Worm (Caenorhabditis elegans) whole organism, L4/young adult: ENCODE measurements around the gene fbxa-157.
A peak's percentile ranks its signal among the peaks of the same experiment; 100 is the strongest.
"Not testable (repeated sequence)": the region's sequence is repeated elsewhere in the genome, so short reads cannot be mapped to it uniquely, and the experiment has no call there.

Source experiments
- W03F9.2 ChIP-seq: fragments of 150-350 bp; optimal IDR thresholded peaks from 2 replicates; lab custom pipeline; 2014; ENCODE audit warnings: missing biosample characterization, missing genetic modification characterization
- dao-5 ChIP-seq: sonication (generic microtip); optimal IDR thresholded peaks from 2 replicates; lab custom pipeline; 2016; ENCODE audit warnings: missing genotype, missing genetic modification characterization, moderate library complexity, missing compliant biosample characterization
- him-1 ChIP-seq: sonication (generic microtip); optimal IDR thresholded peaks from 2 replicates; lab custom pipeline; 2016; ENCODE audit warnings: missing genotype, missing genetic modification reagents, missing genetic modification characterization, missing compliant biosample characterization

Gene fbxa-157

ce11 chrV:17899503-17899902, at the start of gene fbxa-157:
fbxa-157 (plus strand) TSS chrV:17899803.
- TF ChIP-seq W03F9.2 (tag; lab: Kevin White, UChicago) (no peak), him-1 (tag; lab: Kevin White, UChicago) (no peak), dao-5 (tag; lab: Kevin White, UChicago) (no peak)

DNA sequence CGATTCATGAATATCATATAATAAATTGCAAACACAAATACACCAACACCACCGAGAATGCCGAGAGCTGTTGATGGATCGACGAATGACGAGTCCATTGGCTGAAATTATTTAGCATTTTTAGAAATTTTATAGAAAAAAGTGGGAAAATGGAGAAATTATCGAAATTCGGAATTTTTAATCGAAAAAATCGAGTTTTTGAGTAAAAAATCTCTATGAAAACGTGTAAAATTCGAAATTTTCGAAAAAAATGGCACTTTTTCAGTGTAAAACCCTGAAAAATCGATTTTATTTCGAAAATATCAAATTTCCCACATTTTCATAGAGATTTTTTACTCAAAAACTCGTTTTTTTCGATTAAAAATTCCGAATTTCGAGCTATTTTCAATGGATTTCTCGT, 43.7 kb upstream of the fbxa-157 start, which contains the start of gene tcc-1:
tcc-1 (minus strand) TSS at position 101 of the 400 bp plus-strand sequence.
- no peak for TF ChIP-seq him-1 (tag; lab: Kevin White, UChicago)
- TF ChIP-seq W03F9.2 (tag; lab: Kevin White, UChicago) = no peak
- TF ChIP-seq dao-5 (tag; lab: Kevin White, UChicago) = no peak

- TF ChIP-seq him-1 (tag; lab: Kevin White, UChicago) (peak; percentile 71), dao-5 (tag; lab: Kevin White, UChicago) (no peak)
These were observed 41.7 kb upstream of the fbxa-157 start for ce11 chrV:17857901-17858300.

DNA sequence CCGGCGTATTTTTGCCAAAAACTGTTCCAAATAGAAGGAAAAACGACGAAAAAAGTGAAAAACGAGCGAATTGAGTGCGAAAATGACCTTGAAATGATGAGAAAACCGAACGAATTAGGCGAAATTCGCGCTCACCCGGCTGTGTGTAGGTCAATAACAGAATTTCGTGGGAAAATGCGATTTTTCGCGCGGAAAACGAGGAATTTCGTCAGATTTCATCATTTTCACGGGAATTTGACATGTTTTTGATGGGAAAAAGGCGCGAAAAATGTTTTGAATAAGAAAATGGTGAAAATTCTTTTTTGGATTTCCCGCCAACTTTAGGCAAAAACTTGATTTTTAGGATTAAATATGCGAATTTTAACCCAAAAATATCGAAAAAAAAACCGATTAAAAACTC, 40.5 kb upstream of the fbxa-157 start:
- TF ChIP-seq W03F9.2 (tag; lab: Kevin White, UChicago) (no peak), dao-5 (tag; lab: Kevin White, UChicago) (no peak), him-1 (tag; lab: Kevin White, UChicago) (no peak)

DNA sequence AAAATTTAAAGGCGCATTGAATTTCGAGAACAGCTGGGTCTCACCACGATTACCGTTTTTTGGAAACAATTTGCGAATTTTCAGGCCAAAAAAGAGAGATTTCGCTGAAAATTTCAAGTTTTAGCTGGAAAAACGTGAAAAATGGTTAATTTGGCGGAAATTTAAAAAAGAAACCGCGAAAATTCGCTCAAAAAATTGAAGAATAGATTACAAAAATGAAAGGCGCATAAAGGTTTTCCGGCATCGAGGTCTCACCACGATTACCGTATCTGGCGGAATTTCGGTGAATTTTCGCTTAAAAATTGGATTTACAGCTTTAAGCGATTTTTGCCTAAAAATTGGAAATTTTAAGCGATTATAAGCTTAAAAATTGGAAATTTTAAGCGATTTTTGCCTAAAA, 40.1 kb upstream of the fbxa-157 start:
- TF ChIP-seq W03F9.2 (tag; lab: Kevin White, UChicago) (no peak), dao-5 (tag; lab: Kevin White, UChicago) (no peak), him-1 (tag; lab: Kevin White, UChicago) (no peak)

DNA sequence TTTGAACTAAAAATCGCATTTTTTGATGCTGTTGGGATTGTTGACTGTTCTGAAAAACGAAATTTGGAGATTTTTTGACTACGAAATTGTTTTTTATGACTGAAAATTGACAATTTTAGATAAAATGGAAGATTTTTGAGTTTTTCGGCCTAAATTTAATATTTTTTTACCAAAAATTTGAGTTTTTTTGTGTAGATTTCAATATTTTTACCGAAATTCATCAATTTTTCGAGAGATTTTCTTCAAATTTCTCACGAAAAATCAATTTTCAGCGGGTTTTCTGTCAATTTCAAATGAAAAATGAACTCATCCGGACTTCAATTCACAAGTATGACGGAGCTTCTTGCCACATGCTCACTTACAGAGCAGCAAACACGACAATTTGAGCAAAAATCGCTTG, 34.3 kb upstream of the fbxa-157 start, which contains the start of gene Y59A8A.8:
Y59A8A.8 (plus strand) TSS at position 301 of the 400 bp plus-strand sequence.
- not testable (repeated sequence) for TF ChIP-seq W03F9.2, him-1, dao-5 (tag; lab: Kevin White, UChicago)

ce11 chrV:17870569-17870968, 29.0 kb upstream of the fbxa-157 start, which contains the start of gene csn-1:
csn-1 (minus strand) TSS chrV:17870651.
- TF ChIP-seq W03F9.2 (tag; lab: Kevin White, UChicago) = no peak
- no peak for TF ChIP-seq dao-5 (tag; lab: Kevin White, UChicago)
- no peak for TF ChIP-seq him-1 (tag; lab: Kevin White, UChicago)

- TF ChIP-seq W03F9.2 (tag; lab: Kevin White, UChicago) = peak; percentile 76
- no peak for TF ChIP-seq dao-5 (tag; lab: Kevin White, UChicago)
These were observed 28.6 kb upstream of the fbxa-157 start, which contains the start of gene phf-14 for ce11 chrV:17871049-17871448. phf-14 (plus strand) TSS chrV:17871393.

DNA sequence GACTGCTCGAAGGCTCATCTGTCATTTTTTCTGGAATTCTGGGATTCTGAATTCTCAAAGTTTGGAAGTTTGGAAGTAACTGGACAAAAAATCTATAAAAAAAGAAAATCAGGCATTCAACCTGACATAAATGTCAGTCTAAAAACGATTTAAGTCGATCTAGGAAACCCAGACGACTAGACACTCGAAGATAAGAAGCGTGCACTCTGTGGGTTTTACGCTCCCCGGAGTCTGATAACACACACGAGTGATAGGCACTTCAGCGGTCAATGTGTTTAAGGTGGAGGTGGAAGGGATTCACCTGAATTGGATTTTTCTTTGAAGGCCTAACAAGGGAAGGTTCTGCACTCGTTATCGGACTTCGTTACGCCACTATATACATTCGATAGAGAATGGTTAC, 10.7 kb upstream of the fbxa-157 start, which contains the start of gene C06H5.6:
C06H5.6 (minus strand) TSS at position 46 of the 400 bp plus-strand sequence.
- no peak for TF ChIP-seq him-1 (tag; lab: Kevin White, UChicago)
- TF ChIP-seq dao-5 (tag; lab: Kevin White, UChicago) = no peak
- no peak for TF ChIP-seq W03F9.2 (tag; lab: Kevin White, UChicago)

- TF ChIP-seq dao-5 (tag; lab: Kevin White, UChicago) (no peak), W03F9.2 (tag; lab: Kevin White, UChicago) (no peak), him-1 (tag; lab: Kevin White, UChicago) (no peak)
These were observed 8.3 kb upstream of the fbxa-157 start for ce11 chrV:17891317-17891716.

- TF ChIP-seq W03F9.2, dao-5, him-1 (tag; lab: Kevin White, UChicago): not testable (repeated sequence)
These were observed 5.6 kb upstream of the fbxa-157 start, which contains the start of gene C06H5.11 for ce11 chrV:17893959-17894358. C06H5.11 (minus strand) TSS chrV:17894059.

DNA sequence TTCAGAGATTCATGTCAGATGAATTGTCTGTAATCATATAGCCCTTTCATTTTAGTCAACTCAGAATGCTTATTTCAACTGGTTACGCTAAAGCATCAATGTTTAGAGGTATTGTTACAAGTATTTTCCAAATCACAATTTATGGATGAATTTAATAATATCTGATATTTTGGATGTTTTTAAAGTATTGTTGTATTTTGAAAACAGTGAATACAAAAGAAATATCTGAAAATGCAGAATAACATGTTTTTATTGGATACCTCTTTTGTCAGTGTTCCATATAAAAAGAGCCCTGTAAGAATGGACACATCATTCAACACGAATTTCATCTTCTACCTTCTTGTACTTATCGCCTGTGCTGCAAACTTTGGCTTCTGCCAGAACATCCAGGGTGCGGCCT, 5.1 kb upstream of the fbxa-157 start, which contains the start of gene C06H5.12:
C06H5.12 (plus strand) TSS at position 301 of the 400 bp plus-strand sequence.
- TF ChIP-seq dao-5, W03F9.2, him-1 (tag; lab: Kevin White, UChicago): not testable (repeated sequence)

ce11 chrV:17896736-17897353, 2.8 kb upstream of the fbxa-157 start, which contains the start of gene fbxa-156:
fbxa-156 (minus strand) TSS chrV:17896786.
- TF ChIP-seq dao-5 (tag; lab: Kevin White, UChicago) (no peak), him-1 (tag; lab: Kevin White, UChicago) (no peak), W03F9.2 (tag; lab: Kevin White, UChicago) (no peak)
